Worm (Caenorhabditis elegans) whole organism, young adult: ENCODE data around the gene C25F9.9.

ENCODE experiments used
- B0019.2 ChIP-seq: fragments of 200-800 bp; sonication (Bioruptor generic); conservative IDR thresholded peaks from 2 replicates; pipeline ENCODE4 v1.3.6; 2022; ENCODE audit warnings: missing genetic modification reagents, missing genetic modification characterization, missing compliant biosample characterization
- B0035.1 ChIP-seq: sonication (generic microtip); optimal IDR thresholded peaks from 2 replicates; lab custom pipeline; 2016; ENCODE audit warnings: missing genetic modification characterization, mild to moderate bottlenecking, missing compliant biosample characterization, missing genotype, missing genetic modification reagents
- C06A6.2 ChIP-seq: fragments of 200-800 bp; sonication (Bioruptor generic); conservative IDR thresholded peaks from 2 replicates; pipeline ENCODE4 v1.3.6; 2022; ENCODE audit warnings: missing genetic modification characterization, missing compliant biosample characterization
- D2030.7 ChIP-seq: fragments of 200-800 bp; sonication (Bioruptor generic); IDR thresholded peaks from 2 replicates; pipeline ENCODE4 v1.3.6; 2022; ENCODE audit warnings: missing genetic modification reagents, missing genetic modification characterization, missing compliant biosample characterization
- F55B11.4 ChIP-seq: sonication (generic microtip); optimal IDR thresholded peaks from 2 replicates; lab custom pipeline; 2016; ENCODE audit warnings: missing compliant biosample characterization, missing genetic modification characterization, borderline replicate concordance; ENCODE audit not compliant: insufficient read depth
- F57A8.1 ChIP-seq: fragments of 200-800 bp; sonication (Bioruptor generic); optimal IDR thresholded peaks from 2 replicates; lab custom pipeline; 2018; ENCODE audit warnings: mild to moderate bottlenecking, missing genetic modification characterization, moderate library complexity, missing compliant biosample characterization
- Y67H2A.10 ChIP-seq: fragments of 200-800 bp; sonication (Bioruptor generic); conservative IDR thresholded peaks from 2 replicates; pipeline ENCODE4 v1.3.6; 2022; ENCODE audit warnings: missing genetic modification reagents, missing genetic modification characterization, missing compliant biosample characterization
- Y79H2A.3 ChIP-seq: fragments of 200-800 bp; sonication (Bioruptor generic); conservative IDR thresholded peaks from 2 replicates; pipeline ENCODE4 v1.3.6; 2022; ENCODE audit warnings: missing genetic modification reagents, missing genetic modification characterization, missing compliant biosample characterization
- akir-1 ChIP-seq: fragments of 200-800 bp; sonication (Bioruptor generic); optimal IDR thresholded peaks from 2 replicates; lab custom pipeline; 2018; ENCODE audit warnings: mild to moderate bottlenecking, missing genetic modification characterization, moderate library complexity, missing compliant biosample characterization
- atf-7 ChIP-seq: sonication (generic microtip); optimal IDR thresholded peaks from 2 replicates; lab custom pipeline; 2017; ENCODE audit warnings: mild to moderate bottlenecking, missing genetic modification characterization, missing compliant biosample characterization
- athp-1 ChIP-seq: sonication (generic microtip); optimal IDR thresholded peaks from 2 replicates; lab custom pipeline; 2017; ENCODE audit warnings: mild to moderate bottlenecking, missing genetic modification characterization, missing compliant biosample characterization
- bed-1 ChIP-seq: fragments of 200-800 bp; sonication (Bioruptor generic); IDR thresholded peaks from 2 replicates; pipeline ENCODE4 v1.3.6; 2022; ENCODE audit warnings: missing genetic modification reagents, missing genetic modification characterization, missing compliant biosample characterization
- ccch-3 ChIP-seq: fragments of 200-800 bp; sonication (Bioruptor generic); optimal IDR thresholded peaks from 2 replicates; lab custom pipeline; 2018; ENCODE audit warnings: mild to moderate bottlenecking, missing genetic modification characterization, missing compliant biosample characterization
- cebp-1 ChIP-seq, 2 experiments: fragments of 200-800 bp in 1 of 2; sonication (Bioruptor generic) in 1 of 2; sonication (generic microtip) in 1 of 2; IDR thresholded peaks in 1 of 2; optimal IDR thresholded peaks in 1 of 2; 2 replicates each; pipeline versions ENCODE4 v1.3.6 to Lab custom; 2017 to 2022; ENCODE audit warnings: missing compliant biosample characterization in 2 of 2, missing genetic modification characterization in 2 of 2, mild to moderate bottlenecking in 1 of 2, missing genetic modification reagents in 1 of 2, moderate library complexity in 1 of 2
- ceh-100 ChIP-seq: fragments of 200-800 bp; sonication (Bioruptor generic); IDR thresholded peaks from 2 replicates; pipeline ENCODE4 v1.3.6; 2022; ENCODE audit warnings: missing genetic modification reagents, missing genetic modification characterization, missing compliant biosample characterization
- egl-18 ChIP-seq: fragments of 200-800 bp; sonication (Bioruptor generic); IDR thresholded peaks from 2 replicates; pipeline ENCODE4 v1.3.6; 2022; ENCODE audit warnings: missing genetic modification reagents, missing genetic modification characterization, missing compliant biosample characterization
- egl-44 ChIP-seq: fragments of 200-800 bp; sonication (Bioruptor generic); IDR thresholded peaks from 2 replicates; pipeline ENCODE4 v1.3.6; 2022; ENCODE audit warnings: missing genetic modification reagents, missing genetic modification characterization, missing compliant biosample characterization
- ekl-4 ChIP-seq: fragments of 200-800 bp; sonication (Bioruptor generic); IDR thresholded peaks from 2 replicates; pipeline ENCODE4 v1.3.6; 2022; ENCODE audit warnings: missing genetic modification reagents, missing genetic modification characterization, missing compliant biosample characterization
- hlh-26 ChIP-seq: fragments of 200-800 bp; sonication (Bioruptor generic); conservative IDR thresholded peaks from 2 replicates; pipeline ENCODE4 v1.3.6; 2022; ENCODE audit warnings: missing genetic modification reagents, missing genetic modification characterization, missing compliant biosample characterization
- hsf-1 ChIP-seq: fragments of 200-800 bp; sonication (Bioruptor generic); IDR thresholded peaks from 2 replicates; pipeline ENCODE4 v1.3.6; 2022; ENCODE audit warnings: missing genetic modification reagents, missing genetic modification characterization, missing compliant biosample characterization
- lin-54 ChIP-seq: fragments of 200-800 bp; sonication (Bioruptor generic); optimal IDR thresholded peaks from 2 replicates; lab custom pipeline; 2018; ENCODE audit warnings: mild to moderate bottlenecking, missing genetic modification characterization, missing compliant biosample characterization
- lir-1 ChIP-seq: fragments of 200-800 bp; sonication (Bioruptor generic); conservative IDR thresholded peaks from 2 replicates; pipeline ENCODE4 v1.3.6; 2022; ENCODE audit warnings: missing genetic modification reagents, missing genetic modification characterization, missing compliant biosample characterization
- madf-10 ChIP-seq: sonication (generic microtip); optimal IDR thresholded peaks from 2 replicates; lab custom pipeline; 2016; ENCODE audit warnings: mild to moderate bottlenecking, missing genetic modification characterization, missing compliant biosample characterization
- mel-28 ChIP-seq: sonication (generic microtip); optimal IDR thresholded peaks from 2 replicates; lab custom pipeline; 2016; ENCODE audit warnings: borderline replicate concordance, mild to moderate bottlenecking, missing genetic modification characterization, missing compliant biosample characterization
- nhr-80 ChIP-seq: sonication (generic microtip); optimal IDR thresholded peaks from 2 replicates; lab custom pipeline; 2016; ENCODE audit warnings: missing genetic modification characterization, missing compliant biosample characterization
- rpc-1 ChIP-seq, 2 experiments: fragments of 150-350 bp in 1 of 2; sonication (generic microtip) in 1 of 2; optimal IDR thresholded peaks; 2 replicates each; lab custom pipeline; 2014 to 2018; ENCODE audit warnings: missing biosample characterization in 1 of 2, missing genetic modification characterization in 1 of 2, missing genetic modification reagents in 1 of 2, missing genotype in 1 of 2
- snpc-4 ChIP-seq, 5 experiments: fragments of 150-350 bp in 1 of 5; sonication (generic microtip) in 4 of 5; optimal IDR thresholded peaks; 2 replicates each; lab custom pipeline; 2014 to 2018; ENCODE audit warnings: missing genetic modification characterization in 5 of 5, missing biosample characterization in 3 of 5, antibody characterized with exemption in 2 of 5, mild to moderate bottlenecking in 2 of 5, missing compliant biosample characterization in 2 of 5, missing genotype in 2 of 5, moderate library complexity in 2 of 5, missing genetic modification reagents in 1 of 5
- somi-1 ChIP-seq: fragments of 200-800 bp; sonication (Bioruptor generic); optimal IDR thresholded peaks from 2 replicates; lab custom pipeline; 2018; ENCODE audit warnings: mild to moderate bottlenecking, missing genetic modification characterization, missing compliant biosample characterization

C25F9.9 gene

DNA sequence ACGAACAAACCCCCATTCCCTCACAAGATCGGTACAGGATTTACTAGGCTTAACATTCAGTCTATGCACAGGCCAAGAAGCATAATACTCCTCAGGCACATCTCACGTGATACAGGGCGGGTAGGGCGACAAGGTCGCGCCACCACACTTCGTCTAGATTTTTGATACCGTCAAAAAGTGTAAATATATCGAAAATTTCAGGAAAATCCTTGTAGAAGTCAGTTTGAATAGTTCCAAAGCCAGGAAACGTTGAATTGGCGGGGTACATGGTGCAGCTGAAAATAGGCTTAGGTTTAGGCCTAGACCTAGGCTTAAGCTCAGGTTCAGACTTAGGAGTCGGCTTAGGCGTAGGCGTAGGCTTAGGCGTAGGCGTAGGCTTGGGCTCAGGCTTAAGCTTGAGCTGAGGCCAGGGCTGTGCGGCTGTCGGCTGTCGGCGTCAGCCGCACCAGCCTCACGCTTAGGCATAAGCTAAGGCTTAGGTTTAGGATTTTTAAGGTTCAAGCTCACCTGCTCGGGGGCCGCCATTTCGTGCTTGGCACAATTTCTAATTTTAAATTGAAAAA is 14.0 kb downstream of the C25F9.9 start (continued):
- TF ChIP-seq hsf-1 (GFP tag; lab: Robert Waterston, UW) (no peak), bed-1 (GFP tag; lab: Robert Waterston, UW) (no peak), madf-10 (tag; lab: Kevin White, UChicago) (no peak)

DNA sequence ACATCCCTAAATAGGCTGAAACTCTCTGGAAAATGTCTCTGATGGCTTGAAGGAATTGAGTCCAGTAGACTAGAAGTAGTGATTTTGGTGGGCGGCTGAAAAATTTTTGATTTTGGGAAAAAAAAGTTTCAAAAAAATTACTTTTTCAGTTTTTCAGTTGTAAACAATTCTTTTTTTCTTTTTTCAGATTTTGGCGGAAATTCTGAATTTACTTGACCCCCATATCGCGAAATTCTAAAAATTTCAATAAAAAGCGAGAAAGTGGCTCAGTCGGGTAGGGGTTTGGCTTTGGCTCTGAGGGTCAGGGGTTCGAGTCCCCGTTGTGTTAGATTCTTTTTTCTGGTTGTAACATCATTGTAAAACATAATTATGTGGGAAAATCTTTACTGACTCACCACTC is 14.6 kb downstream of the C25F9.9 start, which contains the start of gene srw-85:
srw-85 (minus strand) TSS at position 101 of the 400 bp plus-strand sequence.
- TF ChIP-seq F55B11.4 (tag; lab: Kevin White, UChicago): no peak
- TF ChIP-seq rpc-1 (optimal IDR thresholded peaks at IDR 0.05; lab: Kevin White, UChicago): no peak
- TF ChIP-seq rpc-1 (tag; optimal IDR thresholded peaks at IDR 0.05; lab: Kevin White, UChicago): peak; percentile 16
- TF ChIP-seq athp-1: no peak
- TF ChIP-seq Y67H2A.10: no peak
- no peak for TF ChIP-seq snpc-4 (GFP tag; optimal IDR thresholded peaks at IDR 0.05; lab: Kevin White, UChicago)
- no peak for TF ChIP-seq snpc-4 (tag; optimal IDR thresholded peaks at IDR 0.05; lab: Kevin White, UChicago)
- TF ChIP-seq madf-10 (tag; lab: Kevin White, UChicago): no peak
- TF ChIP-seq, all 124 proteins: peak for 1

DNA sequence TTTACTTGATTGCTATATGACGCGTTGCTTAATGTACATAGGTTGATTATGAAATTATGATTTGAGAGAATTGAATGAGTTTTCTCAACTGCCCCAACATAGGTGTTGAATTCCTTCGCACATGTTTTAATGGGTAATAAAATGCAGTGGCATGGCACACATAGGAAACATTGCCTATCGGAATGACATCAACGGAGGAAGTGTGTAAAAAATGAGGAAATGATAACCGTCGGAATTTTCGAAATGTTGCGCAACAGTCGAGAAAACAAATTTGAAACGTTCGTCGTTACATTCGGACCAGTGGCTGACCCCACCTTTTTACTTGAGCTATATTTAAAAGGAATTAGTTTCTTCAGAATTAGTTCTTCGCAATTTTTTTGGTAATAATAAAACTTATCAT is 15.6 kb downstream of the C25F9.9 start:
- TF ChIP-seq somi-1 (GFP tag; lab: Kevin White, UChicago) (no peak), egl-18 (GFP tag; lab: Robert Waterston, UW) (no peak), cebp-1 (GFP tag; IDR thresholded peaks at IDR 0.05; lab: Robert Waterston, UW) (peak; percentile 53; the same call in 1 of the 2 replicates), cebp-1 (tag; optimal IDR thresholded peaks at IDR 0.05; lab: Kevin White, UChicago) (peak; percentile 57), nhr-80 (no peak), lir-1 (GFP tag; lab: Robert Waterston, UW) (no peak), hlh-26 (GFP tag; lab: Robert Waterston, UW) (no peak)

DNA sequence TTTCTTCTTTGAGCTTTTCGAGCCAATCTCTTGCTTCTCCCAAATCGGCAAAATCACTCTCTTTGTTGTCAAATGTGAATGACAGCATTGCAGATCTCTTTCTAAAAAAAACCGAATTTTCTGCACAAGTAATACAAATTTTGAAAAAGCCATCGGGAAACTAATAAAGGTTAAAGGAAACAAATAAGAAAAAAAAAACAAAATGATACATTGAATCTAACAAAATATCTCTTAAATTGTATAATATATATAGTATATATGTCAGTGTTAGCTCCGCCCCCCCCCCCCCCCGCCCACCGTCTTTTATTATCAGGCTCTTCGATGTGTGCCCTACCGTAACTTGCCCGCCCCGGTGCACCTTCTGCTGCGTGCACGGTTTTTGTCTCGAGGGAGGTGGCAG is 16.6 kb downstream of the C25F9.9 start, which contains the start of gene C25F9.11:
C25F9.11 (minus strand) TSS at position 101 of the 400 bp plus-strand sequence.
- no peak for TF ChIP-seq atf-7
- no peak for TF ChIP-seq egl-44 (GFP tag; lab: Robert Waterston, UW)
- TF ChIP-seq akir-1: no peak
- TF ChIP-seq B0035.1 (tag; lab: Kevin White, UChicago): no peak
- TF ChIP-seq Y79H2A.3: no peak
- no peak for TF ChIP-seq C06A6.2
- no peak for TF ChIP-seq hsf-1 (GFP tag; lab: Robert Waterston, UW)
- TF ChIP-seq mel-28 (tag; lab: Kevin White, UChicago): no peak
- no peak for TF ChIP-seq lin-54 (GFP tag; lab: Kevin White, UChicago)
- TF ChIP-seq ccch-3 (GFP tag; lab: Kevin White, UChicago): no peak

DNA sequence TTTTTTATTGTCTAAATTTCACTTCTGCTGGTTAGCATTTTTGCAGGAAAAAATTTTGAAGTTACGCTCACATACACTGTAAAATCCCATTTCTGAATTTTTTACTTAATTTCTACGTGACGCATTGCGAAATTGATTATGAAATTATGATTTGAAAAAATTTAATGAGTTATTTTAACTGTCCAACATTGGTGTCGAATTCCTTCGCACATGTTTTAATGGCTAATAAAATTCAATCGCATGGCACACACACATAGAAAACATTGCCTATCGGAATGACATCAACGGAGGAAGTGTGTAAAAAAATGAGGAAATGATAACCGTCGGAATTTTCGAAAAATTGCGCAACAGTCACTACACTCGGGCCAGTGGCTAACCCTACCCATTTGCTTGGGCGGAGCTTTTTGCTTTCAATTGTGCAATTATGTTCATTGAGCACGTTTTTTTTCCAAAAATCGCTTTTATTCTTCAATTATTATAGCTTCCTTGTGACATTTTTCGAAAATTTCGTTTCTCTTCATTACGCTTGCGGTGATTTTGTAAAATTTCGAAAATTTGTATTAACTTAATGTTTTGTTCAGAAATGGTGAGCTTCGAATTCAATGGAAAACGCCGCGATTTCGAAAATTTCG is 17.5 kb downstream of the C25F9.9 start, which contains the start of gene C25F9.16:
C25F9.16 (plus strand) TSS at position 582 of the 632 bp plus-strand sequence.
- no peak for TF ChIP-seq rpc-1 (optimal IDR thresholded peaks at IDR 0.05; lab: Kevin White, UChicago)
- no peak for TF ChIP-seq rpc-1 (tag; optimal IDR thresholded peaks at IDR 0.05; lab: Kevin White, UChicago)
- no peak for TF ChIP-seq ceh-100 (GFP tag; lab: Robert Waterston, UW)
- TF ChIP-seq ekl-4 (GFP tag; lab: Robert Waterston, UW): no peak
- TF ChIP-seq F57A8.1 (GFP tag; lab: Kevin White, UChicago): no peak
- no peak for TF ChIP-seq D2030.7
- no peak for TF ChIP-seq B0019.2 (GFP tag; lab: Robert Waterston, UW)
- TF ChIP-seq cebp-1 (GFP tag; IDR thresholded peaks at IDR 0.05; lab: Robert Waterston, UW): peak; percentile 61; the same call in 1 of the 2 replicates
- TF ChIP-seq cebp-1 (tag; optimal IDR thresholded peaks at IDR 0.05; lab: Kevin White, UChicago): peak; percentile 72
- TF ChIP-seq nhr-80: no peak
